Worm (Caenorhabditis elegans) whole organism, young adult: ENCODE results near the gene bus-4.

Experiments
- B0336.3 ChIP-seq: fragments of 200-800 bp; sonication (Bioruptor generic); IDR thresholded peaks from 2 replicates; pipeline ENCODE4 v1.3.6; 2022; ENCODE audit warnings: missing genetic modification characterization, missing compliant biosample characterization
- F55B11.4 ChIP-seq: sonication (generic microtip); optimal IDR thresholded peaks from 2 replicates; lab custom pipeline; 2016; ENCODE audit warnings: missing compliant biosample characterization, missing genetic modification characterization, borderline replicate concordance; ENCODE audit not compliant: insufficient read depth
- ama-1 ChIP-seq, 3 experiments: fragments of 150-350 bp in 1 of 3; sonication (generic microtip) in 2 of 3; optimal IDR thresholded peaks; 2 replicates each; lab custom pipeline; 2014 to 2018; ENCODE audit warnings: missing biosample characterization in 2 of 3, missing genetic modification characterization in 2 of 3, missing genetic modification reagents in 2 of 3
- ceh-100 ChIP-seq: fragments of 200-800 bp; sonication (Bioruptor generic); IDR thresholded peaks from 2 replicates; pipeline ENCODE4 v1.3.6; 2022; ENCODE audit warnings: missing genetic modification reagents, missing genetic modification characterization, missing compliant biosample characterization
- gei-17 ChIP-seq: fragments of 200-800 bp; sonication (Bioruptor generic); optimal IDR thresholded peaks from 2 replicates; lab custom pipeline; 2018; ENCODE audit warnings: mild to moderate bottlenecking, missing genetic modification characterization, missing compliant biosample characterization
- hmg-1.2 ChIP-seq: fragments of 200-800 bp; sonication (Bioruptor generic); IDR thresholded peaks from 2 replicates; pipeline ENCODE4 v1.3.6; 2022; ENCODE audit warnings: missing genetic modification reagents, missing genetic modification characterization, missing compliant biosample characterization
- hmg-20 ChIP-seq: fragments of 200-800 bp; sonication (Bioruptor generic); IDR thresholded peaks from 2 replicates; pipeline ENCODE4 v1.3.6; 2022; ENCODE audit warnings: missing genetic modification reagents, missing genetic modification characterization, missing compliant biosample characterization
- lsy-27 ChIP-seq: sonication (generic microtip); optimal IDR thresholded peaks from 2 replicates; lab custom pipeline; 2017; ENCODE audit warnings: missing genetic modification characterization, mild to moderate bottlenecking, missing compliant biosample characterization, antibody characterized with exemption, missing genotype, borderline replicate concordance; ENCODE audit not compliant: insufficient read depth
- pbrm-1 ChIP-seq: fragments of 200-800 bp; sonication (Bioruptor generic); IDR thresholded peaks from 2 replicates; pipeline ENCODE4 v1.3.6; 2022; ENCODE audit warnings: missing genetic modification reagents, missing genetic modification characterization, missing compliant biosample characterization
- sea-2 ChIP-seq: fragments of 200-800 bp; sonication (Bioruptor generic); IDR thresholded peaks from 2 replicates; pipeline ENCODE4 v1.3.6; 2022; ENCODE audit warnings: missing genetic modification characterization, missing compliant biosample characterization
- snpc-3.4 ChIP-seq: sonication (generic microtip); optimal IDR thresholded peaks from 2 replicates; lab custom pipeline; 2017; ENCODE audit warnings: missing genetic modification characterization, mild to moderate bottlenecking, missing compliant biosample characterization, antibody characterized with exemption, moderate library complexity, missing genotype, missing genetic modification reagents

ce11 chrIV:4645243-4645642 is 42.8 kb upstream of the bus-4 start:
- TF ChIP-seq sea-2 (GFP tag; lab: Robert Waterston, UW) (no peak), lsy-27 (no peak), F55B11.4 (tag; lab: Kevin White, UChicago) (no peak), hmg-1.2 (GFP tag; lab: Robert Waterston, UW) (no peak), B0336.3 (no peak), snpc-3.4 (tag; lab: Kevin White, UChicago) (no peak), gei-17 (GFP tag; lab: Kevin White, UChicago) (no peak), hmg-20 (GFP tag; lab: Robert Waterston, UW) (no peak), ama-1 (optimal IDR thresholded peaks at IDR 0.05; lab: Kevin White, UChicago) (no peak), ama-1 (GFP tag; optimal IDR thresholded peaks at IDR 0.05; lab: Kevin White, UChicago) (no peak), ceh-100 (GFP tag; lab: Robert Waterston, UW) (no peak), pbrm-1 (GFP tag; lab: Robert Waterston, UW) (no peak)
